Worm (Caenorhabditis elegans): ENCODE measurements around the gene T25B9.8.

- TF ChIP-seq dao-5 (tag; optimal IDR thresholded peaks at IDR 0.05) (no peak), W03F9.2 (tag; optimal IDR thresholded peaks at IDR 0.05) (no peak), him-1 (tag; optimal IDR thresholded peaks at IDR 0.05) (no peak)
Observed at ce11 chrIV:10790353-10790752, 22.4 kb upstream of the T25B9.8 start, which contains the start of gene pept-2.
